Fruit fly (Drosophila melanogaster) whole organism, embryonic: ENCODE data around the gene MTF-1.
A peak's percentile ranks its signal among the peaks of the same experiment; 100 is the strongest.

ENCODE experiments used
- ATbp ChIP-seq: fragments of 200-800 bp; sonication (Bioruptor generic); optimal IDR thresholded peaks from 2 replicates; lab custom pipeline; 2017; ENCODE audit warnings: missing biosample characterization, mild to moderate bottlenecking, missing genetic modification characterization, missing genetic modification reagents
- Antp ChIP-seq: fragments of 200-800 bp; sonication (Bioruptor generic); optimal IDR thresholded peaks from 3 replicates; lab custom pipeline; 2016; ENCODE audit warnings: missing biosample characterization, missing genetic modification characterization
- CG15479 ChIP-seq: fragments of 200-800 bp; sonication (Bioruptor generic); optimal IDR thresholded peaks from 3 replicates; lab custom pipeline; 2019; ENCODE audit warnings: missing biosample characterization, mild to moderate bottlenecking, missing genetic modification characterization, moderate library complexity
- CG16863 ChIP-seq: fragments of 200-800 bp; sonication (Bioruptor generic); optimal IDR thresholded peaks from 3 replicates; lab custom pipeline; 2016; ENCODE audit warnings: missing biosample characterization, missing genetic modification characterization
- CG2116 ChIP-seq: fragments of 200-800 bp; sonication (Bioruptor generic); optimal IDR thresholded peaks from 3 replicates; lab custom pipeline; 2018; ENCODE audit warnings: missing biosample characterization, mild to moderate bottlenecking, missing genetic modification characterization
- CG34422 ChIP-seq: fragments of 200-800 bp; sonication (Bioruptor generic); IDR thresholded peaks from 3 replicates; pipeline ENCODE4 v1.3.6; 2022; ENCODE audit warnings: missing biosample characterization, missing genetic modification characterization
- CG4360 ChIP-seq: fragments of 200-800 bp; sonication (Bioruptor generic); IDR thresholded peaks from 2 replicates; pipeline ENCODE4 v1.3.6; 2022; ENCODE audit warnings: missing biosample characterization, missing genetic modification characterization
- CG9932 ChIP-seq: fragments of 200-800 bp; sonication (Bioruptor generic); IDR thresholded peaks from 2 replicates; pipeline ENCODE4 v1.3.6; 2022; ENCODE audit warnings: missing biosample characterization, missing genetic modification characterization
- D ChIP-seq, 2 experiments: fragments of 200-800 bp in 1 of 2; fragments of >200 bp in 1 of 2; sonication (Bioruptor generic) in 1 of 2; optimal IDR thresholded peaks; 2 replicates in 1 of 2; 3 replicates in 1 of 2; lab custom pipeline; 2017; ENCODE audit warnings: mild to moderate bottlenecking in 1 of 2, missing biosample characterization in 1 of 2, missing genetic modification characterization in 1 of 2, missing genetic modification reagents in 1 of 2
- Doc2 ChIP-seq: fragments of 200-800 bp; sonication (Bioruptor generic); IDR thresholded peaks from 2 replicates; pipeline ENCODE4 v1.3.6; 2022; ENCODE audit warnings: missing biosample characterization, missing genetic modification characterization
- Drgx ChIP-seq: fragments of 200-800 bp; sonication (Bioruptor generic); IDR thresholded peaks from 2 replicates; pipeline ENCODE4 v1.3.6; 2022; ENCODE audit warnings: missing biosample characterization, missing genetic modification characterization
- Eip74EF ChIP-seq, 2 experiments: fragments of 200-800 bp in 1 of 2; fragments of >200 bp in 1 of 2; sonication (Bioruptor generic) in 1 of 2; optimal IDR thresholded peaks; 2 replicates each; lab custom pipeline; 2017 to 2019; ENCODE audit warnings: missing biosample characterization in 2 of 2, missing genetic modification characterization in 2 of 2, mild to moderate bottlenecking in 1 of 2, moderate library complexity in 1 of 2
- Elba2 ChIP-seq: fragments of 200-800 bp; sonication (Bioruptor generic); optimal IDR thresholded peaks from 3 replicates; lab custom pipeline; 2016; ENCODE audit warnings: missing biosample characterization, missing genetic modification characterization
- Ets65A ChIP-seq: fragments of 200-800 bp; sonication (Bioruptor generic); peaks from one replicate; lab custom pipeline; 2016; ENCODE audit warnings: missing biosample characterization, missing genetic modification characterization
- Hr51 ChIP-seq, 2 experiments: fragments of 200-800 bp; sonication (Bioruptor generic); optimal IDR thresholded peaks; 2 replicates in 1 of 2; 3 replicates in 1 of 2; lab custom pipeline; 2016 to 2018; ENCODE audit warnings: missing biosample characterization in 2 of 2, missing genetic modification characterization in 2 of 2, mild to moderate bottlenecking in 1 of 2, moderate library complexity in 1 of 2
- Med ChIP-seq: fragments of 200-800 bp; sonication (Bioruptor generic); peaks from one replicate; lab custom pipeline; 2016; ENCODE audit warnings: missing biosample characterization, missing genetic modification characterization, mild to moderate bottlenecking, inconsistent platforms, moderate library complexity
- Oli ChIP-seq: fragments of 200-800 bp; sonication (Bioruptor generic); optimal IDR thresholded peaks from 2 replicates; lab custom pipeline; 2018; ENCODE audit warnings: missing biosample characterization, mild to moderate bottlenecking, missing genetic modification characterization, moderate library complexity
- Rx ChIP-seq: fragments of 200-800 bp; sonication (Bioruptor generic); IDR thresholded peaks from 2 replicates; pipeline ENCODE4 v1.3.6; 2022; ENCODE audit warnings: missing biosample characterization, missing genetic modification characterization
- Vsx1 ChIP-seq: fragments of 200-800 bp; sonication (Bioruptor generic); optimal IDR thresholded peaks from 2 replicates; lab custom pipeline; 2017; ENCODE audit warnings: missing biosample characterization, mild to moderate bottlenecking, missing genetic modification characterization, missing genetic modification reagents
- abd-A ChIP-seq: fragments of 200-800 bp; sonication (Bioruptor generic); optimal IDR thresholded peaks from 3 replicates; lab custom pipeline; 2019; ENCODE audit warnings: missing biosample characterization, mild to moderate bottlenecking, missing genetic modification characterization, moderate library complexity
- aop ChIP-seq: fragments of 200-800 bp; sonication (Bioruptor generic); IDR thresholded peaks from 2 replicates; pipeline ENCODE4 v1.3.6; 2022; ENCODE audit warnings: missing biosample characterization, missing genetic modification characterization
- ash1 ChIP-seq: fragments of 200-800 bp; sonication (Bioruptor generic); optimal IDR thresholded peaks from 2 replicates; lab custom pipeline; 2018; ENCODE audit warnings: missing biosample characterization, mild to moderate bottlenecking, missing genetic modification characterization
- bsh ChIP-seq, 2 experiments: fragments of 200-800 bp; sonication (Bioruptor generic); optimal IDR thresholded peaks; 2 replicates each; lab custom pipeline; 2017 to 2018; ENCODE audit warnings: mild to moderate bottlenecking in 2 of 2, missing biosample characterization in 2 of 2, missing genetic modification characterization in 2 of 2, moderate library complexity in 1 of 2
- cato ChIP-seq: fragments of 200-800 bp; sonication (Bioruptor generic); optimal IDR thresholded peaks from 2 replicates; lab custom pipeline; 2016; ENCODE audit warnings: missing biosample characterization, missing genetic modification characterization, borderline replicate concordance
- cg ChIP-seq: fragments of 200-800 bp; sonication (Bioruptor generic); optimal IDR thresholded peaks from 3 replicates; lab custom pipeline; 2019; ENCODE audit warnings: missing biosample characterization, mild to moderate bottlenecking, missing genetic modification characterization, moderate library complexity
- ems ChIP-seq: fragments of 200-800 bp; sonication (Bioruptor generic); optimal IDR thresholded peaks from 3 replicates; lab custom pipeline; 2016; ENCODE audit warnings: missing biosample characterization, missing genetic modification characterization
- fd102C ChIP-seq: fragments of 200-800 bp; sonication (Bioruptor generic); optimal IDR thresholded peaks from 2 replicates; lab custom pipeline; 2018; ENCODE audit warnings: missing biosample characterization, mild to moderate bottlenecking, missing genetic modification characterization, moderate library complexity
- fd64A ChIP-seq: fragments of 200-800 bp; sonication (Bioruptor generic); optimal IDR thresholded peaks from 3 replicates; lab custom pipeline; 2018; ENCODE audit warnings: missing biosample characterization, mild to moderate bottlenecking, missing genetic modification characterization
- ftz-f1 ChIP-seq: fragments of 200-800 bp; sonication (Bioruptor generic); optimal IDR thresholded peaks from 2 replicates; lab custom pipeline; 2016; ENCODE audit warnings: missing biosample characterization, missing genetic modification characterization
- her ChIP-seq: fragments of 200-800 bp; sonication (Bioruptor generic); optimal IDR thresholded peaks from 2 replicates; lab custom pipeline; 2016; ENCODE audit warnings: missing biosample characterization, missing genetic modification characterization
- mirr ChIP-seq: fragments of 200-800 bp; sonication (Bioruptor generic); optimal IDR thresholded peaks from 3 replicates; lab custom pipeline; 2018; ENCODE audit warnings: missing biosample characterization, mild to moderate bottlenecking, missing genetic modification characterization
- nom ChIP-seq: fragments of 200-800 bp; sonication (Bioruptor generic); optimal IDR thresholded peaks from 2 replicates; lab custom pipeline; 2017; ENCODE audit warnings: missing biosample characterization, missing genetic modification characterization, mild to moderate bottlenecking, moderate library complexity, missing genetic modification reagents
- sqz ChIP-seq: fragments of 200-800 bp; sonication (Bioruptor generic); optimal IDR thresholded peaks from 3 replicates; lab custom pipeline; 2018; ENCODE audit warnings: missing biosample characterization, mild to moderate bottlenecking, missing genetic modification characterization
- tll ChIP-seq, 2 experiments: fragments of 200-800 bp in 1 of 2; fragments of >200 bp in 1 of 2; sonication (Bioruptor generic) in 1 of 2; optimal IDR thresholded peaks; 2 replicates each; lab custom pipeline; 2017 to 2019; ENCODE audit warnings: missing biosample characterization in 2 of 2, missing genetic modification characterization in 2 of 2, mild to moderate bottlenecking in 1 of 2, moderate library complexity in 1 of 2
- vnd ChIP-seq: fragments of 200-800 bp; sonication (Bioruptor generic); IDR thresholded peaks from 3 replicates; pipeline ENCODE4 v1.3.6; 2022; ENCODE audit warnings: missing biosample characterization, missing genetic modification characterization; ENCODE audit not compliant: partially characterized antibody
- zen ChIP-seq: fragments of 200-800 bp; sonication (Bioruptor generic); optimal IDR thresholded peaks from 3 replicates; lab custom pipeline; 2018; ENCODE audit warnings: missing biosample characterization, mild to moderate bottlenecking, missing genetic modification characterization, moderate library complexity

The MTF-1 gene

dm6 chr3L:9467267-9467666, 37.2 kb downstream of the MTF-1 start:
- TF ChIP-seq Rx (GFP tag; lab: Robert Waterston, UW), result no peak
- TF ChIP-seq Ets65A (GFP tag; lab: Kevin White, UChicago), result peak; percentile 68
- TF ChIP-seq, all 482 proteins: peak for 1

dm6 chr3L:9467763-9468206, 37.7 kb downstream of the MTF-1 start:
- TF ChIP-seq CG9932 (GFP tag; lab: Robert Waterston, UW) (no peak), CG15479 (GFP tag; lab: Kevin White, UChicago) (peak; percentile 36), ash1 (no peak), Elba2 (peak; percentile 73), Oli (no peak), ftz-f1 (GFP tag; lab: Kevin White, UChicago) (no peak), D (optimal IDR thresholded peaks at IDR 0.05; lab: Kevin White, UChicago) (peak; percentile 26), D (GFP tag; optimal IDR thresholded peaks at IDR 0.05; lab: Kevin White, UChicago) (no peak), Hr51 (GFP tag; optimal IDR thresholded peaks at IDR 0.05; lab: Kevin White, UChicago) (peak in 1 of 2 experiments; percentile 43), Vsx1 (no peak), Doc2 (GFP tag; lab: Robert Waterston, UW) (no peak), tll (GFP tag; optimal IDR thresholded peaks at IDR 0.05; lab: Kevin White, UChicago) (peak in 1 of 2 experiments; percentile 95), Antp (GFP tag; lab: Kevin White, UChicago) (no peak), fd102C (GFP tag; lab: Kevin White, UChicago) (peak; percentile 62), mirr (GFP tag; lab: Kevin White, UChicago) (peak; percentile 46), Eip74EF (GFP tag; optimal IDR thresholded peaks at IDR 0.05; lab: Kevin White, UChicago) (no peak), zen (tag; lab: Kevin White, UChicago) (peak; percentile 38), sqz (peak; percentile 13), ATbp (GFP tag; lab: Kevin White, UChicago) (peak; percentile 2), Drgx (peak; percentile 68), Med (GFP tag; lab: Kevin White, UChicago) (peak; percentile 70), her (GFP tag; lab: Kevin White, UChicago) (no peak), CG16863 (GFP tag; lab: Kevin White, UChicago) (no peak), CG4360 (GFP tag; lab: Robert Waterston, UW) (peak; percentile 88), fd64A (GFP tag; lab: Kevin White, UChicago) (peak; percentile 7), aop (GFP tag; lab: Robert Waterston, UW) (no peak), abd-A (tag; lab: Kevin White, UChicago) (peak; percentile 53), cato (no peak), vnd (GFP tag; lab: Robert Waterston, UW) (no peak), ems (GFP tag; lab: Kevin White, UChicago) (no peak), CG2116 (GFP tag; lab: Kevin White, UChicago) (no peak), nom (GFP tag; lab: Kevin White, UChicago) (peak; percentile 87), cg (GFP tag; lab: Kevin White, UChicago) (peak; percentile 52), bsh (GFP tag; optimal IDR thresholded peaks at IDR 0.05; lab: Kevin White, UChicago) (peak in 1 of 2 experiments; percentile 59), CG34422 (GFP tag; lab: Robert Waterston, UW) (no peak)
